Fruit fly (Drosophila melanogaster) whole organism, embryonic: ENCODE data around the gene CG13896.
A peak's percentile ranks its signal among the peaks of the same experiment; 100 is the strongest.

Source experiments
- CG17385 ChIP-seq: fragments of 200-800 bp; sonication (Bioruptor generic); optimal IDR thresholded peaks from 3 replicates; lab custom pipeline; 2018; ENCODE audit warnings: missing biosample characterization, mild to moderate bottlenecking, missing genetic modification characterization
- CG2202 ChIP-seq: fragments of 200-800 bp; sonication (Bioruptor generic); optimal IDR thresholded peaks from 2 replicates; lab custom pipeline; 2018; ENCODE audit warnings: missing biosample characterization, mild to moderate bottlenecking, missing genetic modification characterization
- CG3995 ChIP-seq: fragments of 200-800 bp; sonication (Bioruptor generic); optimal IDR thresholded peaks from 3 replicates; lab custom pipeline; 2016; ENCODE audit warnings: missing biosample characterization, missing genetic modification characterization
- CG8944 ChIP-seq: fragments of 200-800 bp; sonication (Bioruptor generic); optimal IDR thresholded peaks from 3 replicates; lab custom pipeline; 2016; ENCODE audit warnings: missing biosample characterization, missing genetic modification characterization
- GATAe ChIP-seq: fragments of 200-800 bp; sonication (Bioruptor generic); conservative IDR thresholded peaks from 2 replicates; pipeline ENCODE4 v1.3.6; 2022; ENCODE audit warnings: missing biosample characterization, missing genetic modification characterization
- gce ChIP-seq: fragments of 200-800 bp; sonication (Bioruptor generic); IDR thresholded peaks from 3 replicates; pipeline ENCODE4 v1.3.6; 2022; ENCODE audit warnings: missing biosample characterization, missing genetic modification characterization

DNA sequence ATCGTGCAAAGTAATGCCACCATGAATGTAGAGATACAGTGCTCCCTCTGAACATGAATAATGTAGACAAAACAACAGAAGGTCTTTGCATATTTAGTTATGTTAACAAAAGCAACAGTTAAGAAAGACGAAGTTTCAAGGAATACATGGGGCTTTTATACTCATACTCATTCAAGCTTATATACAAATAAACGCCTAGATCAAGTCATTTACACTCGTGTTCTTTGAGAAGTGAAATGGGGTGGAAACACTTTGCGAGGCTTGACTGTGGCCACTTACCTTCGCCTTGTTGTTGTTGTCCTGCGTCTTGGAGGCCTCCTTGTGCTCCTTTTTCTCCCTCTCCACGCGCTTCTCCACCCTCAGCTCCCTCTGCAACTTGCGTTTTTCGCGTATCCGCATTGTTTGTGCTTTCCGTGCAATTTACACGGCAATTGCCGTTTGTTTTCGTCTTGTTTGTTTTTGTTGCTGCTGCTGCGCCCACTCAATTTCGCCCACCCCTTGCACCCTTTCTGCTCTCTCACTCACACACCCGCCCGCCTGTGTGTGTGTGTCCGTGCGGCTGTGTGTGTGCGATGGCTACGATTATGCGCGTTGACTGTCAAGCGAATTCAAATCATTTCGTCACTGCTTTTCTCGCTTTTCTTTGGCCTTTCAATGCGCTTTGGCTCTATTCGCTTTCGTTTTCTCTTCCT, 26.8 kb downstream of the CG13896 start:
- no peak for TF ChIP-seq gce (GFP tag; lab: Robert Waterston, UW)
- no peak for TF ChIP-seq CG17385
- 0 out of 2 replicates have a peak, but pooled peaks have one; percentile 9 for TF ChIP-seq GATAe (GFP tag; lab: Robert Waterston, UW)
- TF ChIP-seq CG8944 (GFP tag; lab: Kevin White, UChicago), result no peak
- no peak for TF ChIP-seq CG3995 (GFP tag; lab: Kevin White, UChicago)
- TF ChIP-seq CG2202 (tag; lab: Kevin White, UChicago), result no peak
